Worm (Caenorhabditis elegans): Measurements from ENCODE around the gene F49E12.12.

ce11 chrII:8415462-8416037 is 34.3 kb downstream of the F49E12.12 start:
- TF ChIP-seq hlh-30 (tag; optimal IDR thresholded peaks at IDR 0.05; ENCODE audit: insufficient read depth) = no peak
- no peak for TF ChIP-seq pax-1 (tag; optimal IDR thresholded peaks at IDR 0.05)
- TF ChIP-seq fax-1 (tag; optimal IDR thresholded peaks at IDR 0.05) = no peak
- no peak for TF ChIP-seq pros-1 (tag; optimal IDR thresholded peaks at IDR 0.05)
- TF ChIP-seq elt-2 (tag; optimal IDR thresholded peaks at IDR 0.05) = peak; percentile 1
- TF ChIP-seq ama-1 (optimal IDR thresholded peaks at IDR 0.05) = no peak
- no peak for TF ChIP-seq nhr-11 (tag; optimal IDR thresholded peaks at IDR 0.05)
- TF ChIP-seq sdc-2 (tag; optimal IDR thresholded peaks at IDR 0.05) = no peak
- TF ChIP-seq pha-4 (tag; optimal IDR thresholded peaks at IDR 0.05) = no peak
- TF ChIP-seq nfya-1 (tag; optimal IDR thresholded peaks at IDR 0.05) = no peak
- no peak for TF ChIP-seq mec-3 (tag; optimal IDR thresholded peaks at IDR 0.05; ENCODE audit: borderline replicate concordance)
- TF ChIP-seq fkh-6 (tag; optimal IDR thresholded peaks at IDR 0.05) = no peak
- TF ChIP-seq ceh-30 (tag; optimal IDR thresholded peaks at IDR 0.05) = no peak

Measured in whole organism, late embryonic.